Fruit fly (Drosophila melanogaster) whole organism, embryonic: ENCODE data around the gene Nlg4.

Experiments
- Ada2b ChIP-seq: fragments of 200-800 bp; sonication (Bioruptor generic); IDR thresholded peaks from 2 replicates; pipeline ENCODE4 v1.3.6; 2022; ENCODE audit warnings: missing biosample characterization, missing genetic modification characterization
- BEAF-32 ChIP-seq: fragments of 200-800 bp; sonication (Bioruptor generic); optimal IDR thresholded peaks from 3 replicates; lab custom pipeline; 2017; ENCODE audit warnings: missing biosample characterization, missing genetic modification characterization, mild to moderate bottlenecking, moderate library complexity, missing genetic modification reagents
- CG10321 ChIP-seq: fragments of 200-800 bp; sonication (Bioruptor generic); IDR thresholded peaks from 2 replicates; pipeline ENCODE4 v1.3.6; 2022; ENCODE audit warnings: missing biosample characterization, missing genetic modification characterization
- CG10431 ChIP-seq: fragments of 200-800 bp; sonication (Bioruptor generic); optimal IDR thresholded peaks from 3 replicates; lab custom pipeline; 2018; ENCODE audit warnings: missing biosample characterization, mild to moderate bottlenecking, missing genetic modification characterization
- CG10565 ChIP-seq: fragments of 200-800 bp; sonication (Bioruptor generic); optimal IDR thresholded peaks from 3 replicates; lab custom pipeline; 2016; ENCODE audit warnings: missing biosample characterization, mild to moderate bottlenecking, missing genetic modification characterization
- CG10979 ChIP-seq: fragments of 200-800 bp; sonication (Bioruptor generic); optimal IDR thresholded peaks from 2 replicates; lab custom pipeline; 2018; ENCODE audit warnings: missing biosample characterization, mild to moderate bottlenecking, missing genetic modification characterization, moderate library complexity
- CG12071 ChIP-seq: fragments of 200-800 bp; sonication (Bioruptor generic); optimal IDR thresholded peaks from 3 replicates; lab custom pipeline; 2018; ENCODE audit warnings: missing biosample characterization, mild to moderate bottlenecking, missing genetic modification characterization
- CG12155 ChIP-seq: fragments of 200-800 bp; sonication (Bioruptor generic); optimal IDR thresholded peaks from 3 replicates; lab custom pipeline; 2016; ENCODE audit warnings: missing biosample characterization, missing genetic modification characterization
- CG12391 ChIP-seq: fragments of 200-800 bp; sonication (Bioruptor generic); optimal IDR thresholded peaks from 3 replicates; lab custom pipeline; 2018; ENCODE audit warnings: missing biosample characterization, mild to moderate bottlenecking, missing genetic modification characterization, moderate library complexity
- CG12659 ChIP-seq: fragments of 200-800 bp; sonication (Bioruptor generic); optimal IDR thresholded peaks from 3 replicates; lab custom pipeline; 2017; ENCODE audit warnings: mild to moderate bottlenecking, missing biosample characterization, missing genetic modification reagents, missing genetic modification characterization
- CG18599 ChIP-seq: fragments of 200-800 bp; sonication (Bioruptor generic); optimal IDR thresholded peaks from 3 replicates; lab custom pipeline; 2017; ENCODE audit warnings: missing biosample characterization, missing genetic modification characterization, mild to moderate bottlenecking, moderate library complexity, missing genetic modification reagents
- CG2202 ChIP-seq: fragments of 200-800 bp; sonication (Bioruptor generic); optimal IDR thresholded peaks from 2 replicates; lab custom pipeline; 2018; ENCODE audit warnings: missing biosample characterization, mild to moderate bottlenecking, missing genetic modification characterization
- CG43689 ChIP-seq: fragments of 200-800 bp; sonication (Bioruptor generic); IDR thresholded peaks from 2 replicates; pipeline ENCODE4 v1.3.6; 2022; ENCODE audit warnings: missing biosample characterization, missing genetic modification characterization
- CG4424 ChIP-seq: fragments of 200-800 bp; sonication (Bioruptor generic); optimal IDR thresholded peaks from 3 replicates; lab custom pipeline; 2016; ENCODE audit warnings: missing biosample characterization, missing genetic modification characterization
- CG4854 ChIP-seq: fragments of 200-800 bp; sonication (Bioruptor generic); optimal IDR thresholded peaks from 2 replicates; lab custom pipeline; 2016; ENCODE audit warnings: missing biosample characterization, missing genetic modification characterization, inconsistent platforms
- CG5180 ChIP-seq: fragments of 200-800 bp; sonication (Bioruptor generic); optimal IDR thresholded peaks from 3 replicates; lab custom pipeline; 2017; ENCODE audit warnings: missing biosample characterization, missing genetic modification characterization, mild to moderate bottlenecking, moderate library complexity, missing genetic modification reagents
- CG6175 ChIP-seq: fragments of 200-800 bp; sonication (Bioruptor generic); IDR thresholded peaks from 3 replicates; pipeline ENCODE4 v1.3.6; 2022; ENCODE audit warnings: missing biosample characterization, missing genetic modification characterization
- CG7556 ChIP-seq: fragments of 200-800 bp; sonication (Bioruptor generic); optimal IDR thresholded peaks from 2 replicates; lab custom pipeline; 2017; ENCODE audit warnings: missing biosample characterization, mild to moderate bottlenecking, missing genetic modification characterization
- CG8478 ChIP-seq: fragments of >200 bp; optimal IDR thresholded peaks from 2 replicates; lab custom pipeline; 2018
- Gug ChIP-seq: fragments of 200-800 bp; sonication (Bioruptor generic); IDR thresholded peaks from 4 replicates; pipeline ENCODE4 v1.3.6; 2022; ENCODE audit warnings: missing biosample characterization, missing genetic modification characterization
- Max ChIP-seq: fragments of 200-800 bp; sonication (Bioruptor generic); optimal IDR thresholded peaks from 2 replicates; lab custom pipeline; 2016; ENCODE audit warnings: missing biosample characterization, mild to moderate bottlenecking, missing genetic modification characterization
- Meics ChIP-seq: fragments of 200-800 bp; sonication (Bioruptor generic); optimal IDR thresholded peaks from 2 replicates; lab custom pipeline; 2017; ENCODE audit warnings: missing biosample characterization, mild to moderate bottlenecking, missing genetic modification characterization
- NC2β ChIP-seq: fragments of 200-800 bp; sonication (Bioruptor generic); optimal IDR thresholded peaks from 2 replicates; lab custom pipeline; 2016; ENCODE audit warnings: missing biosample characterization, missing genetic modification characterization
- Nf-YB ChIP-seq: fragments of 200-800 bp; sonication (Bioruptor generic); optimal IDR thresholded peaks from 3 replicates; lab custom pipeline; 2019; ENCODE audit warnings: missing biosample characterization, mild to moderate bottlenecking, missing genetic modification characterization, moderate library complexity
- Pdp1 ChIP-seq, 2 experiments: fragments of 200-800 bp; sonication (Bioruptor generic); optimal IDR thresholded peaks; 3 replicates each; lab custom pipeline; 2016; ENCODE audit warnings: missing biosample characterization in 2 of 2, missing genetic modification characterization in 2 of 2, mild to moderate bottlenecking in 1 of 2, moderate library complexity in 1 of 2
- Poxn ChIP-seq: fragments of 200-800 bp; sonication (Bioruptor generic); IDR thresholded peaks from 2 replicates; pipeline ENCODE4 v1.3.6; 2022; ENCODE audit warnings: missing biosample characterization, missing genetic modification characterization
- Tbp ChIP-seq: fragments of >200 bp; optimal IDR thresholded peaks from 2 replicates; lab custom pipeline; 2018; ENCODE audit warnings: missing biosample characterization, missing genetic modification characterization
- Trl ChIP-seq, 3 experiments: fragments of >200 bp in 2 of 3; fragments of 200-800 bp in 1 of 3; sonication (Bioruptor generic) in 1 of 3; optimal IDR thresholded peaks; 2 replicates in 1 of 3; 3 replicates in 2 of 3; lab custom pipeline; 2016 to 2017; ENCODE audit warnings: missing biosample characterization in 1 of 3, missing genetic modification characterization in 1 of 3
- ara ChIP-seq: fragments of 200-800 bp; sonication (Bioruptor generic); IDR thresholded peaks from 2 replicates; pipeline ENCODE4 v1.3.6; 2022; ENCODE audit warnings: missing biosample characterization, missing genetic modification characterization
- cg ChIP-seq: fragments of 200-800 bp; sonication (Bioruptor generic); optimal IDR thresholded peaks from 3 replicates; lab custom pipeline; 2019; ENCODE audit warnings: missing biosample characterization, mild to moderate bottlenecking, missing genetic modification characterization, moderate library complexity
- crp ChIP-seq, 2 experiments: fragments of 200-800 bp; sonication (Bioruptor generic); optimal IDR thresholded peaks; 2 replicates in 1 of 2; 3 replicates in 1 of 2; lab custom pipeline; 2017; ENCODE audit warnings: missing biosample characterization in 2 of 2, missing genetic modification characterization in 2 of 2, mild to moderate bottlenecking in 1 of 2, moderate library complexity in 1 of 2
- ems ChIP-seq: fragments of 200-800 bp; sonication (Bioruptor generic); optimal IDR thresholded peaks from 3 replicates; lab custom pipeline; 2016; ENCODE audit warnings: missing biosample characterization, missing genetic modification characterization
- ewg ChIP-seq: fragments of 200-800 bp; sonication (Bioruptor generic); optimal IDR thresholded peaks from 3 replicates; lab custom pipeline; 2017; ENCODE audit warnings: mild to moderate bottlenecking, missing biosample characterization, missing genetic modification reagents, missing genetic modification characterization
- exex ChIP-seq: fragments of 200-800 bp; sonication (Bioruptor generic); optimal IDR thresholded peaks from 4 replicates; lab custom pipeline; 2018; ENCODE audit warnings: missing biosample characterization, mild to moderate bottlenecking, missing genetic modification characterization, moderate library complexity
- eyg ChIP-seq: fragments of 200-800 bp; sonication (Bioruptor generic); optimal IDR thresholded peaks from 3 replicates; lab custom pipeline; 2016; ENCODE audit warnings: missing biosample characterization, missing genetic modification characterization
- fu2 ChIP-seq: fragments of 200-800 bp; sonication (Bioruptor generic); optimal IDR thresholded peaks from 2 replicates; lab custom pipeline; 2016; ENCODE audit warnings: missing biosample characterization, missing genetic modification characterization
- inv ChIP-seq: fragments of 200-800 bp; sonication (Bioruptor generic); IDR thresholded peaks from 2 replicates; pipeline ENCODE4 v1.3.6; 2022; ENCODE audit warnings: missing biosample characterization, missing genetic modification characterization; ENCODE audit not compliant: partially characterized antibody
- ken ChIP-seq: fragments of 200-800 bp; sonication (Bioruptor generic); IDR thresholded peaks from 3 replicates; pipeline ENCODE4 v1.3.6; 2022; ENCODE audit warnings: missing biosample characterization, missing genetic modification characterization
- lola ChIP-seq, 3 experiments: fragments of >200 bp in 2 of 3; fragments of 200-800 bp in 1 of 3; sonication (Bioruptor generic) in 1 of 3; optimal IDR thresholded peaks; 2 replicates each; lab custom pipeline; 2017 to 2019; ENCODE audit warnings: missing biosample characterization in 3 of 3, missing genetic modification characterization in 3 of 3, mild to moderate bottlenecking in 1 of 3, moderate library complexity in 1 of 3
- org-1 ChIP-seq: fragments of 200-800 bp; sonication (Bioruptor generic); optimal IDR thresholded peaks from 2 replicates; lab custom pipeline; 2017; ENCODE audit warnings: missing biosample characterization, missing genetic modification characterization
- pros ChIP-seq: fragments of 200-800 bp; sonication (Bioruptor generic); optimal IDR thresholded peaks from 3 replicates; lab custom pipeline; 2019; ENCODE audit warnings: missing biosample characterization, mild to moderate bottlenecking, missing genetic modification characterization, moderate library complexity
- ranshi ChIP-seq: fragments of 200-800 bp; sonication (Bioruptor generic); IDR thresholded peaks from 2 replicates; pipeline ENCODE4 v1.3.6; 2022; ENCODE audit warnings: missing biosample characterization, missing genetic modification characterization
- sim ChIP-seq: fragments of 200-800 bp; sonication (Bioruptor generic); IDR thresholded peaks from 2 replicates; pipeline ENCODE4 v1.3.6; 2022; ENCODE audit warnings: missing biosample characterization, missing genetic modification characterization
- ssp ChIP-seq: fragments of 200-800 bp; sonication (Bioruptor generic); IDR thresholded peaks from 2 replicates; pipeline ENCODE4 v1.3.6; 2022; ENCODE audit warnings: missing biosample characterization, missing genetic modification characterization
- stwl ChIP-seq: fragments of 200-800 bp; sonication (Bioruptor generic); optimal IDR thresholded peaks from 3 replicates; lab custom pipeline; 2018; ENCODE audit warnings: missing biosample characterization, mild to moderate bottlenecking, missing genetic modification characterization, moderate library complexity
- tio ChIP-seq: fragments of 200-800 bp; sonication (Bioruptor generic); optimal IDR thresholded peaks from 2 replicates; lab custom pipeline; 2017; ENCODE audit warnings: missing biosample characterization, missing genetic modification characterization, inconsistent platforms
- twi ChIP-seq: fragments of 200-800 bp; optimal IDR thresholded peaks from 2 replicates; lab custom pipeline; 2019; ENCODE audit warnings: missing biosample characterization, mild to moderate bottlenecking, missing genetic modification characterization, moderate library complexity
- zen ChIP-seq: fragments of 200-800 bp; sonication (Bioruptor generic); optimal IDR thresholded peaks from 3 replicates; lab custom pipeline; 2018; ENCODE audit warnings: missing biosample characterization, mild to moderate bottlenecking, missing genetic modification characterization, moderate library complexity

Gene Nlg4

DNA sequence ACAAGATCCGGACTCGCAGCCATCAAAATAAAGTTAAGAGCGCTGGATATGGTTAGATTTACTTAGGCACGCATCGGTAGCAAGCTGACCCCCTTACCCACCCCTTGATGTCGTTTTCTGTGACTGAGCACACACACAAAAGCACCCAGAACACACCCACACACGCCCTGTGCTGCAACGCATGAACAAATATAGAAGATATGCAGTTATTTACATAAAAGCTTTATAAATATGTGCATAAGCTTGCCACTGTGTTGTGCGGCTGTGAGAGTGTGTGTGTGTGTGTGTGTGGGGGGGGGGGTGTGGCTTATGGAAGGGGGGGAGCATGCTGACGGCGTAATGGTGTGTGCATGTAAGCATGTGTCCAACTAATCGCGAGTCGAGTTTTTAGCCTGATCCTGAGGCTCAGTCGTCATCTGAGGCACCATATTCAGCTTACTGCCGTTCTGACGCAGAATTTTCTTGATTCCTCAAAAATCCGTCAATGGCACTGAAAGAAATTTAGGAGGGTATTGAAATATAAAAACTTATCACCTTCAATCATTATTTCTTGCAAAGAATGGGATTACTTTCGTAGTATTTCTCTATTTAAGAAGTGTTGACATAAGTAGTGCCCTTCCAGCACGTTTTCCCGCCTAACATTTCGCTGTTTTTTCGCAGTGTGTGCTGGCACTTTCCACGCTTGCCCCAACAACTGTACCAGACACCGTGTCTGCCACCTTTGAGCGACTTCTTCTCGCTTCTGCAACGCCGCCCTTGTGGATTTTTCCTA, 81.3 kb downstream of the Nlg4 start (continued):
- TF ChIP-seq NC2β (GFP tag; lab: Kevin White, UChicago), result peak; percentile 63
- peak; percentile 35 for TF ChIP-seq CG12659 (GFP tag; lab: Kevin White, UChicago)
- TF ChIP-seq CG10979, result peak; percentile 42
- TF ChIP-seq Nf-YB, result peak; percentile 26
- no peak for TF ChIP-seq CG6175 (GFP tag; lab: Robert Waterston, UW)
- TF ChIP-seq Meics (GFP tag; lab: Kevin White, UChicago), result no peak
- TF ChIP-seq CG10321 (GFP tag; lab: Robert Waterston, UW), result 0 out of 2 replicates have a peak, but pooled peaks have one; percentile 37
- peak; percentile 25 for TF ChIP-seq twi (tag; lab: Kevin White, UChicago)
- TF ChIP-seq CG2202 (tag; lab: Kevin White, UChicago), result peak; percentile 83
- no peak for TF ChIP-seq BEAF-32 (GFP tag; lab: Kevin White, UChicago)
- no peak for TF ChIP-seq sim (GFP tag; lab: Robert Waterston, UW)
- peak; percentile 76 for TF ChIP-seq ken
- TF ChIP-seq ewg (GFP tag; lab: Kevin White, UChicago), result peak; percentile 74
- TF ChIP-seq exex (tag; lab: Kevin White, UChicago), result no peak
- no peak for TF ChIP-seq Trl (optimal IDR thresholded peaks at IDR 0.05; lab: Kevin White, UChicago)
- peak; percentile 69 for TF ChIP-seq Trl (GFP tag; optimal IDR thresholded peaks at IDR 0.05; lab: Kevin White, UChicago)
- 0 out of 2 replicates have a peak, but pooled peaks have one; percentile 18 for TF ChIP-seq ssp (GFP tag; lab: Robert Waterston, UW)
- peak; percentile 67 for TF ChIP-seq org-1 (GFP tag; lab: Kevin White, UChicago)
- peak; percentile 73 for TF ChIP-seq CG12071 (GFP tag; lab: Kevin White, UChicago)
- peak; percentile 51 for TF ChIP-seq CG43689 (GFP tag; lab: Robert Waterston, UW)
- no peak for TF ChIP-seq Ada2b (GFP tag; lab: Robert Waterston, UW)
- no peak for TF ChIP-seq zen (tag; lab: Kevin White, UChicago)
- no peak for TF ChIP-seq CG12155 (GFP tag; lab: Kevin White, UChicago)
- peak; percentile 26 for TF ChIP-seq tio (GFP tag; lab: Kevin White, UChicago)
- peak; percentile 80 for TF ChIP-seq CG18599
- peak; percentile 49 for TF ChIP-seq CG12391 (tag; lab: Kevin White, UChicago)
- peak; percentile 41; the same call in 1 of the 2 replicates for TF ChIP-seq ranshi (GFP tag; lab: Robert Waterston, UW)
- no peak for TF ChIP-seq Max (GFP tag; lab: Kevin White, UChicago)
- no peak for TF ChIP-seq pros (GFP tag; lab: Kevin White, UChicago)
- TF ChIP-seq CG8478 (lab: Kevin White, UChicago), result no peak
- TF ChIP-seq CG10565 (GFP tag; lab: Kevin White, UChicago), result no peak
- peak; percentile 46 for TF ChIP-seq cg (GFP tag; lab: Kevin White, UChicago)
- peak; percentile 26; the same call in 1 of the 2 replicates for TF ChIP-seq ara (GFP tag; lab: Robert Waterston, UW)
- TF ChIP-seq Tbp (GFP tag; lab: Kevin White, UChicago), result no peak
- TF ChIP-seq crp (GFP tag; optimal IDR thresholded peaks at IDR 0.05; lab: Kevin White, UChicago), result peak in 1 of 2 experiments; percentile 25
- peak in 1 of 3 experiments; percentile 56 for TF ChIP-seq lola (GFP tag; optimal IDR thresholded peaks at IDR 0.05; lab: Kevin White, UChicago)
- TF ChIP-seq eyg (GFP tag; lab: Kevin White, UChicago), result peak; percentile 36
- peak; percentile 10 for TF ChIP-seq stwl (tag; lab: Kevin White, UChicago)
- peak in 1 of 2 experiments; percentile 63 for TF ChIP-seq Pdp1 (GFP tag; optimal IDR thresholded peaks at IDR 0.05; lab: Kevin White, UChicago)
- no peak for TF ChIP-seq ems (GFP tag; lab: Kevin White, UChicago)
- peak; percentile 49 for TF ChIP-seq CG7556 (GFP tag; lab: Kevin White, UChicago)
- TF ChIP-seq fu2 (GFP tag; lab: Kevin White, UChicago), result no peak
- TF ChIP-seq CG4854 (GFP tag; lab: Kevin White, UChicago), result peak; percentile 43
- TF ChIP-seq CG10431 (GFP tag; lab: Kevin White, UChicago), result peak; percentile 81
- TF ChIP-seq inv (GFP tag; lab: Robert Waterston, UW), result no peak
- TF ChIP-seq Poxn (GFP tag; lab: Robert Waterston, UW), result no peak
- TF ChIP-seq CG5180 (GFP tag; lab: Kevin White, UChicago), result peak; percentile 60
- peak; percentile 29 for TF ChIP-seq CG4424 (GFP tag; lab: Kevin White, UChicago)
- TF ChIP-seq Gug (GFP tag; lab: Robert Waterston, UW), result 0 out of 4 replicates have a peak, but pooled peaks have one; percentile 2
